Worm (Caenorhabditis elegans): ENCODE data around the gene B0554.2.

DNA sequence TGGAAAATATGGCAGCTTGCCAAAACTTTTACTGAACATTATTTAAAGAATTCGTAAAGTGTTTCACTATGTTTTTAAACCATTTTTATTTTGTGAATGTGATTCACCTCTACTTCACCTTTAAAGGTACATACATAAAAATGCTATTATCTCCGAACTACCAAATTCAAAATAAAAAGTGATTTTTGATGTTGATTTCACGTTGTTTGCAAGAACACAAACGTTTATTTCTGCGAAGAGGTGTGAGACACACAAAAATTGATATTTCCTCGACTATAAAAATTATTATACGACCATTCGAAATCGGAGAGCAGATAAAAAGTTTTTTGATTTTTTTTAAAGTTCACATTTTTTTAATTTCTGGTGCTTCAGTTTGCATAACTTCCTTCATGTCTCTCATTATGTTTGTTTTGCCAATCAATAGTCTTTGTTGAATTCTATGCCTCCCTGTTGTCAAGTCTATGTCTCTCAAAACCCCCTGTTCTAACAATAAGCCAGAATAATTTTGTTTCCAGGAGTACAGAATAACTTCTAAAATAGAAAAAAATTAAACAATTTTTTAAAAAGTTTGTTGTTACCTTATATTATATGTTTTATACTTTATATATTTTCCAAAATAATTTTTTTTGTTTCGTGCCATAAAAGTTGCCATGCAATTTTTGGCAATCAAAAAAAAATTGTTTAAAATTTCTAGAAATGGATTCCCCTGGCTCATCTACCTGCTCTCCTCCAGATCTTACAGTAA, 16.9 kb downstream of the B0554.2 start, which contains the start of gene nhr-123:
- TF ChIP-seq T22C8.4 (GFP tag; IDR thresholded peaks at IDR 0.05) (no peak), med-1 (GFP tag; optimal IDR thresholded peaks at IDR 0.05; ENCODE audit: insufficient read depth) (no peak), ztf-23 (GFP tag; IDR thresholded peaks at IDR 0.05) (no peak), ref-1 (GFP tag; conservative IDR thresholded peaks at IDR 0.05) (no peak), flt-1 (GFP tag; IDR thresholded peaks at IDR 0.05) (no peak), tab-1 (GFP tag; IDR thresholded peaks at IDR 0.05) (no peak), klf-2 (GFP tag; conservative IDR thresholded peaks at IDR 0.05) (no peak), cog-1 (tag; optimal IDR thresholded peaks at IDR 0.05) (no peak)

All from whole organism, midembryonic.